Fruit fly (Drosophila melanogaster) Kc167 (cell line): Measurements from ENCODE around the gene CG10903.

Experiments used
- Myc ChIP-seq: fragments of >200 bp; optimal IDR thresholded peaks from 2 replicates; lab custom pipeline; 2017; ENCODE audit warnings: missing external identifiers
- Sin3A ChIP-seq: fragments of >200 bp; optimal IDR thresholded peaks from 2 replicates; lab custom pipeline; 2018; ENCODE audit warnings: missing external identifiers
- h ChIP-seq: fragments of >200 bp; optimal IDR thresholded peaks from 3 replicates; lab custom pipeline; 2018; ENCODE audit warnings: missing external identifiers
- insv ChIP-seq: fragments of >200 bp; optimal IDR thresholded peaks from 3 replicates; lab custom pipeline; 2018; ENCODE audit warnings: missing external identifiers
- psq ChIP-seq: fragments of >200 bp; optimal IDR thresholded peaks from 2 replicates; lab custom pipeline; 2017; ENCODE audit warnings: missing external identifiers
- ttk ChIP-seq: sonication (Bioruptor generic); optimal IDR thresholded peaks from 2 replicates; lab custom pipeline; 2017; ENCODE audit warnings: missing external identifiers

dm6 chr3R:7995722-7996121 is 34.5 kb upstream of the CG10903 start, which contains the start of gene Elovl7:
- TF ChIP-seq ttk (no peak), psq (no peak), Myc (lab: Kevin White, UChicago) (no peak), insv (no peak), h (lab: Kevin White, UChicago) (no peak), Sin3A (lab: Kevin White, UChicago) (no peak)
